Fruit fly (Drosophila melanogaster): ENCODE results near the gene fws.

DNA sequence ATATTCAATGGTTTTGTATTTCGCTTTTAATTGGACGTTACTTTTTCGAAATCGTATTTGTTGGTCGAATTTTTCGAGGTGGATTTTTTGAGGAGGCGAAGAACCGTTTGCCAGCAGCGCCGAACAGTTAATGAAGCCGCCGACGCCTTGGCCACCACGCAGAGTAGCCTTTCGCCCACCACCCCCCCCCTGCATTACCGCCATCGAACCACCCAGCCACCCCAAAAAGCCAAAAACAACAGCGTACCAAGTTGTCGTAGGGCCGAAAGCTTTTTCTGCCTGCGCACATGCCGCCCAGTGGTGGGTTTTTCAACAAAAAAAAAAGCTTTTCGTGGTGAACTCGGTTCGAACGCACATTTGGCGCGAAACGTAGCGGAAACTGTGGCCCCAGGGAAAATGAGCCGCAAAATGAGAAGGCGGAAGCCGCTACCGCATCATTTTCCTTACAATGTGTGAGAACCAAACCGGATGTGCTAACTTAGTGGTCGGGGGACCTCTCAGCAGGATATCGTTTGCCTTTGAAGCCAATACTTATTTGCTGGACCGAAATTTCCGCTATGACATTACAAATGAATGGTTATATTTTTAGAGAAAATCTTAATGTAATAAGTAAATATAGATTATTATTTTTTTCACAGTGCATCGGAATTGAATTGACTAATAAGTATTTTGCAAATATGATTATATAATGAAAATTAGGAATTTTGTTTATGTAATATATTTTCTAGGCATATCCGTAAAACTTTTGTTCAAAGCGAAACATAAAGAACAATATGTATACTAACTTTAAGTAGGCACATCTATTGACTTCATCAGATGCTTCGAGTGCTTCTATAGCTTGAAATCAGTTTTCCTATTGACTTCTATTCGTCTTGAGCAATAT is 47.6 kb downstream of the fws start, which contains the start of the genes Dif and CG5043:
- TF ChIP-seq pan (optimal IDR thresholded peaks at IDR 0.05) (no peak), psq (optimal IDR thresholded peaks at IDR 0.05) (no peak), Dll (optimal IDR thresholded peaks at IDR 0.05) (no peak), usp (GFP tag; optimal IDR thresholded peaks at IDR 0.05) (no peak), EcR (GFP tag; optimal IDR thresholded peaks at IDR 0.05) (no peak), CG8478 (optimal IDR thresholded peaks at IDR 0.05) (no peak)

All from whole organism.